Fruit fly (Drosophila melanogaster) whole organism, embryonic: ENCODE results near the gene CG10164.

Source experiments
- CG14860 ChIP-seq: fragments of 200-800 bp; sonication (Bioruptor generic); IDR thresholded peaks from 3 replicates; pipeline ENCODE4 v1.3.6; 2022; ENCODE audit warnings: missing biosample characterization, missing genetic modification characterization; ENCODE audit not compliant: partially characterized antibody
- CG8089 ChIP-seq: fragments of 200-800 bp; sonication (Bioruptor generic); optimal IDR thresholded peaks from 3 replicates; lab custom pipeline; 2016; ENCODE audit warnings: missing biosample characterization, missing genetic modification characterization
- CG9609 ChIP-seq: fragments of 200-800 bp; sonication (Bioruptor generic); optimal IDR thresholded peaks from 3 replicates; lab custom pipeline; 2016; ENCODE audit warnings: missing biosample characterization, missing genetic modification characterization
- Camta ChIP-seq: fragments of 200-800 bp; sonication (Bioruptor generic); optimal IDR thresholded peaks from 2 replicates; lab custom pipeline; 2016; ENCODE audit warnings: missing biosample characterization, missing genetic modification characterization
- D ChIP-seq, 2 experiments: fragments of 200-800 bp in 1 of 2; fragments of >200 bp in 1 of 2; sonication (Bioruptor generic) in 1 of 2; optimal IDR thresholded peaks; 2 replicates in 1 of 2; 3 replicates in 1 of 2; lab custom pipeline; 2017; ENCODE audit warnings: mild to moderate bottlenecking in 1 of 2, missing biosample characterization in 1 of 2, missing genetic modification characterization in 1 of 2, missing genetic modification reagents in 1 of 2
- cg ChIP-seq: fragments of 200-800 bp; sonication (Bioruptor generic); optimal IDR thresholded peaks from 3 replicates; lab custom pipeline; 2019; ENCODE audit warnings: missing biosample characterization, mild to moderate bottlenecking, missing genetic modification characterization, moderate library complexity
- eve ChIP-seq, 2 experiments: fragments of >200 bp; optimal IDR thresholded peaks; 2 replicates each; lab custom pipeline; 2017; ENCODE audit warnings: missing biosample characterization in 2 of 2, missing genetic modification characterization in 2 of 2
- gfzf ChIP-seq: fragments of 200-800 bp; sonication (Bioruptor generic); optimal IDR thresholded peaks from 2 replicates; lab custom pipeline; 2016; ENCODE audit warnings: missing biosample characterization, mild to moderate bottlenecking, missing genetic modification characterization, moderate library complexity
- pho ChIP-seq: fragments of 200-800 bp; sonication (Bioruptor generic); optimal IDR thresholded peaks from 2 replicates; lab custom pipeline; 2016; ENCODE audit warnings: missing biosample characterization, missing genetic modification characterization
- run ChIP-seq: fragments of 200-800 bp; sonication (Bioruptor generic); optimal IDR thresholded peaks from 3 replicates; lab custom pipeline; 2018; ENCODE audit warnings: missing biosample characterization, mild to moderate bottlenecking, missing genetic modification characterization
- sqz ChIP-seq: fragments of 200-800 bp; sonication (Bioruptor generic); optimal IDR thresholded peaks from 3 replicates; lab custom pipeline; 2018; ENCODE audit warnings: missing biosample characterization, mild to moderate bottlenecking, missing genetic modification characterization
- twi ChIP-seq: fragments of 200-800 bp; optimal IDR thresholded peaks from 2 replicates; lab custom pipeline; 2019; ENCODE audit warnings: missing biosample characterization, mild to moderate bottlenecking, missing genetic modification characterization, moderate library complexity

DNA sequence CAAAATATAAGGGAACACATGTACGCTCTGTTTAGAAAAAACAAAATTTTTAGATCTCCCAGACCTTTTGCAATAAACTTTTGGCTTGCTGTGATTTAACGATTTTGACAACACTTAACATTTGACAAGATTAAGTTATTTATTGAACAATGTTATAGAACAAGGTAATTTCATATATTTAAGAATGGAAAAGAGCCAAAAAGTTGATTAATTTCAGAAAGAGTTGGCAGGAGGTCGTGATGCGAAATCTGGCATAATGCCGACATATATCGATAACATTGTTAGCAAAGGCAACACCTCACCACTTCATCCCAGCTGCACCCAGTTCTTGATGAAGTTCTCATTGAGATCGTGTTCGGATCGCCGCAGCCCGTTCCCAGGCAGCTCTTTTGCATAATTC, 49.4 kb downstream of the CG10164 start, which contains the start of gene CG34289:
- no peak for TF ChIP-seq Camta (GFP tag; lab: Kevin White, UChicago)
- TF ChIP-seq twi (tag; lab: Kevin White, UChicago): no peak
- no peak for TF ChIP-seq gfzf
- TF ChIP-seq CG14860 (GFP tag; lab: Robert Waterston, UW): no peak
- no peak for TF ChIP-seq pho
- no peak for TF ChIP-seq CG8089
- TF ChIP-seq eve (GFP tag; optimal IDR thresholded peaks at IDR 0.05; lab: Kevin White, UChicago): no peak
- no peak for TF ChIP-seq CG9609 (GFP tag; lab: Kevin White, UChicago)
- no peak for TF ChIP-seq sqz (GFP tag; lab: Kevin White, UChicago)
- no peak for TF ChIP-seq D (optimal IDR thresholded peaks at IDR 0.05; lab: Kevin White, UChicago)
- TF ChIP-seq D (GFP tag; optimal IDR thresholded peaks at IDR 0.05; lab: Kevin White, UChicago): no peak
- TF ChIP-seq run: no peak
- no peak for TF ChIP-seq cg (GFP tag; lab: Kevin White, UChicago)
